Worm (Caenorhabditis elegans): ENCODE data around the gene adal-1.

DNA sequence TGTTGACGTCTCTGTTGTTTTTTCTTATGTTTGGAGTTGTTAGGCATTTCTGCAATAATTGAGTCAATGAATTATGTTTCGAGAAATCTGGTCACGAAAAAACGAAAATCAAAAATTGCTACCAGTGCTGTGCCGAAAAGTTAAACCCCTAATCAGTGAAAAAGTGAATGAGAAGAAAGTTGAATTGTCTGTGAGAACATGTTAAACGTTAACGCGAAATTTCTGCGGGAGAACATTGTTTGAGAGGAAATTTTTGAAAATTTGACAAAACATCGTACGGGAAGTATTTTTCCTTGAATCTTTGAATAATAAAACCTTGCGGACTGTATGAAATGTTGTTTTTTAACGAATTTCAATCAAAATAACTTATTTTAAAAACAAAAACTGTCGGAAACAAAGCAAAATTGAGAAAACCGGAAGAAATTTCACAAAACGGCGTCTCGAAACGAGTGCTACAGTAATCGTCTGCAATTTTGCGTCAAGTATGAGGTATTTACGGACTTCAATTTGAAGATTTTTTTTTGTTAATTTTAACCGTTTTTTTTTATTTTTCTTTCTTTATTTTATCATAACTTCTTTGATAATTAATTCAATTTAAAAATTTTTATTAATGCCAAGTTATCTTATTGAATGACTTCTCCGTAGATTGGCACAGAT is at the start of gene adal-1:
- TF ChIP-seq nhr-19 (GFP tag; conservative IDR thresholded peaks at IDR 0.05) = no peak
- no peak for TF ChIP-seq snpc-4 (tag; optimal IDR thresholded peaks at IDR 0.05)
- TF ChIP-seq lsy-2 (tag; optimal IDR thresholded peaks at IDR 0.05) = peak in 1 of 2 experiments; percentile 37
- no peak for TF ChIP-seq pag-3 (tag; optimal IDR thresholded peaks at IDR 0.05; ENCODE audit: borderline replicate concordance, insufficient read depth)

All from whole organism, L1 larva.